Worm (Caenorhabditis elegans) whole organism, L4/young adult: ENCODE measurements around the gene cwc-15.
"Not testable (repeated sequence)": the region's sequence is repeated elsewhere in the genome, so short reads cannot be mapped to it uniquely, and the experiment has no call there.

Experiments used
- W03F9.2 ChIP-seq: fragments of 150-350 bp; optimal IDR thresholded peaks from 2 replicates; lab custom pipeline; 2014; ENCODE audit warnings: missing biosample characterization, missing genetic modification characterization
- dao-5 ChIP-seq: sonication (generic microtip); optimal IDR thresholded peaks from 2 replicates; lab custom pipeline; 2016; ENCODE audit warnings: missing genotype, missing genetic modification characterization, moderate library complexity, missing compliant biosample characterization
- him-1 ChIP-seq: sonication (generic microtip); optimal IDR thresholded peaks from 2 replicates; lab custom pipeline; 2016; ENCODE audit warnings: missing genotype, missing genetic modification reagents, missing genetic modification characterization, missing compliant biosample characterization

cwc-15 gene

ce11 chrV:16016977-16017376 lies 6.2 kb upstream of the cwc-15 start:
- no peak for TF ChIP-seq him-1 (tag; lab: Kevin White, UChicago)
- no peak for TF ChIP-seq W03F9.2 (tag; lab: Kevin White, UChicago)
- TF ChIP-seq dao-5: no peak

DNA sequence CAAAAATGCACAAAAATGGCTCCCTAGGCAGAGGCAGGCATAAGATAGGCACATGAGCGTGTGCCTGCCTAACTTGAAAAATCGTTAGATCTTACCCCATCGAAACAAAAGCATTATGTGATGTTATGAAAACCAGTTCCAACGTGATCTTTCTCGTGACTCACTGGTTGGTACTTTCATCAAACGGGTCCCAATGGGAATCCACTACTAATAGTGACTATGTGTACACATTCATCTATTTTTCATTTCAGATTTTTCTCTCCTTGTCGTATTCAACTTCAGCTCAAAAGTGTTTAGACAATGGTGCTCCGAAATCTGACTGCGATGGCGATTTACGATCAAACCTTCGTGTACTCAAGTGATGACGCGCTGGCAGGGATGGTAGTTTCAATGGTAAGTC lies 5.5 kb upstream of the cwc-15 start, which contains the start of gene srx-43:
Gene srx-43, plus strand, starts transcription at position 301 of the 400 bp plus-strand sequence.
- no peak for TF ChIP-seq him-1 (tag; lab: Kevin White, UChicago)
- no peak for TF ChIP-seq dao-5
- TF ChIP-seq W03F9.2 (tag; lab: Kevin White, UChicago): no peak

DNA sequence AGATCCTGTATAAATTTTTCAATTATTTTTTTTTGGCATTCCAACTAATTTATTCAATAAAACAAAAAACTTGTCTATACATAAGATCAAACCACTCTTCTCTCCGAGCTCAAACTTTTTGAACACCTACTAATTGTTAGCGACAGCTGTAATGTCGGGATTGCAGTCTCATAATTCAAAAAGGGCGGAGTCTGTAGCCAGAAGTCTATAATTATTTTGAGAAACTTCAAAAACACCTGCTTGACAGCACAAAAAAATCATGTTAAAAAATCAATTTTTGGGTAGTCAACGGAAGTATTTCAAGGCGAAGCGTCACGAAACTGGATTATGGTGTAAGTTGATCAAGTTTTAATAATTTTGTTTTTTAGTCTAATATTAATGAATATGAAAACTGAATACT lies 3.1 kb upstream of the cwc-15 start, which contains the start of gene srx-44:
Gene srx-44, plus strand, starts transcription at position 301 of the 400 bp plus-strand sequence.
- no peak for TF ChIP-seq dao-5
- no peak for TF ChIP-seq him-1 (tag; lab: Kevin White, UChicago)
- TF ChIP-seq W03F9.2 (tag; lab: Kevin White, UChicago): no peak

- TF ChIP-seq dao-5 (no peak), W03F9.2 (tag; lab: Kevin White, UChicago) (no peak), him-1 (tag; lab: Kevin White, UChicago) (no peak)
Measured at ce11 chrV:16022600-16022999, 551 bp upstream of the cwc-15 start.

ce11 chrV:16023559-16023958 lies 408 bp downstream of the cwc-15 start:
- TF ChIP-seq him-1 (tag; lab: Kevin White, UChicago) (no peak), dao-5 (no peak), W03F9.2 (tag; lab: Kevin White, UChicago) (no peak)

ce11 chrV:16024300-16024699 lies 1.1 kb downstream of the cwc-15 start, which contains the start of gene T10C6.6:
T10C6.6 (plus strand) TSS chrV:16024326.
- TF ChIP-seq him-1 (tag; lab: Kevin White, UChicago) (no peak), dao-5 (no peak), W03F9.2 (tag; lab: Kevin White, UChicago) (no peak)

DNA sequence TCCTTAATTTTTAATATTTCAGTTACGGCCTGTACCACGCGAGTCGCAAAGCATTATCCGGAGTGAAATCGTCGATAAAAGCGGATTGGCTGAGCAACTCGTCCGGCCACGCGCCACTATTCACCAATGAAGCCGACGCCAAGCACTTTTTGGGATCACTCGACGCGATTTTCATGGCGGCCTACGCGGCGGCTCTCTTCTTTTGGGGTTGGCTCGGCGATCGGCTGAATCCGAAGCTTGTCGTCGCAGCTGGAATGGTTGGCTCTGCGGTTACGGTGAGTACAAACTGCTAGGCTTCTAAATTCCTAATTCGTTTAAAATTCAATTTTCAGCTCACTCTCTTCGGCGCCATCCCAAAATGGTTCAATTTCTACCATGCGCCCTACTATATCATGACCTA lies 1.8 kb downstream of the cwc-15 start:
- TF ChIP-seq dao-5 (no peak), him-1 (tag; lab: Kevin White, UChicago) (no peak), W03F9.2 (tag; lab: Kevin White, UChicago) (no peak)

DNA sequence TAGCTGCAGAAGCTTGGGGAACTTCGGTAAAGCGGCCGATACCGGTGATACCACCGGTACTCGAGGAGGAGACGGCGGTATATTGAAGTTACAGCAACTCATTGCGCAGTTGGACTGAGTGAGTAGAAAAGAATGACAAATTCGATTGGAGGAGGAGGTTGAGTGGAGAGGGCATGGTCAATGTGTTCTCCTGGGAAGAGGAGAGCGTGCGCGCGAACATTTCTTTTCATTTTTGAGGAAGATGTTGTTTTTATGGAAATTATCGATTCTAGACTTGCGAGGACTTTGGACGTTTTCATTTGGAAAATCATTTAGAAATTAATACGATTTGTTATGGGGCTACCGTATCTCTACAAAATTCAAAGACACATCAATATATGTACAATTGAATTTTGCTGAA lies 6.1 kb downstream of the cwc-15 start:
- TF ChIP-seq dao-5 (no peak), W03F9.2 (tag; lab: Kevin White, UChicago) (no peak), him-1 (tag; lab: Kevin White, UChicago) (no peak)

DNA sequence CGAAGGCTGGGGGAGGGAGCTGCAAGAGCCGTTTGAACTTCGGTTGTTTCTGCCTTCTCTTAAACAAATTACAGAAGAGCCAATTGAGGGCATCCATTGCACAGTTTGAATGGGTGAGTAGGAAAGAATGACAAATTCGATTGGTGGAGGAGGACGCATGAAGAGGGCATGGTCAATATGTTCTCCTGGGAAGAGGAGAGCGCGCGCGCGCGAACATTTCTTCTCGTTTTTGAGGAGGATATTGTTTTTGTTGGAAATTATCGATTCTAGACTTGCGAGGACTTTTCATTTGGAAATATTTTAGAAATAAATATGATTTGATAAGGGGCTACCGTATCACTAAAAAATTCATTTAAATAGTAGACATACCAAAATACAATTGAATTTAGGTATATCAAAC lies 8.4 kb downstream of the cwc-15 start, which contains the start of gene T10C6.7:
Gene T10C6.7, minus strand, starts transcription at position 143 of the 400 bp plus-strand sequence.
- TF ChIP-seq him-1 (tag; lab: Kevin White, UChicago): no peak
- TF ChIP-seq dao-5: no peak
- no peak for TF ChIP-seq W03F9.2 (tag; lab: Kevin White, UChicago)

DNA sequence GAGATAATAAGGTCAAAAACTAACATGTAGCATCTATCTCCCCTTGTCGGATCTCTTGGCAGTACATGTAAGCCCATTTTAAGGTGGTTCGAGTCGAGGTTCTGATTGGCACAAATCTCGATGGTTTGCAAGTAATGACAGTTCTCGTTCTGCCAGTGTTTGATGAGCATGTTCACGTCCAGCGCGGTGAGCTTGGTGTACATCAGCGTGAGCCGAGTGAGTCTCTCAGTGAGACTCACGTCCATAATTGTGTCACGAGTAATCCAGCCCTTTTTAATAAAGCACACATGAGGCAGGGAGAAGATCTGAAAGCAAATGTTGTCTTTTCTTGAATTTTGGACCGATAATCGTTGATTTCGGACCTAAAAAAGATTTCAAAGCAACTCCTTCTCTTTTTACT lies 9.6 kb downstream of the cwc-15 start, which contains the start of gene T10C6.16:
Gene T10C6.16, minus strand, starts transcription at position 245 of the 400 bp plus-strand sequence.
- no peak for TF ChIP-seq dao-5
- TF ChIP-seq W03F9.2 (tag; lab: Kevin White, UChicago): no peak
- no peak for TF ChIP-seq him-1 (tag; lab: Kevin White, UChicago)

- TF ChIP-seq dao-5: no peak
- no peak for TF ChIP-seq him-1 (tag; lab: Kevin White, UChicago)
- TF ChIP-seq W03F9.2 (tag; lab: Kevin White, UChicago): no peak
Measured at ce11 chrV:16033491-16033890, 10.3 kb downstream of the cwc-15 start.

ce11 chrV:16036166-16036565 lies 13.0 kb downstream of the cwc-15 start, which contains the start of gene T10C6.10:
T10C6.10 (plus strand) TSS chrV:16036413.
- TF ChIP-seq W03F9.2 (tag; lab: Kevin White, UChicago) (no peak), him-1 (tag; lab: Kevin White, UChicago) (no peak), dao-5 (no peak)

DNA sequence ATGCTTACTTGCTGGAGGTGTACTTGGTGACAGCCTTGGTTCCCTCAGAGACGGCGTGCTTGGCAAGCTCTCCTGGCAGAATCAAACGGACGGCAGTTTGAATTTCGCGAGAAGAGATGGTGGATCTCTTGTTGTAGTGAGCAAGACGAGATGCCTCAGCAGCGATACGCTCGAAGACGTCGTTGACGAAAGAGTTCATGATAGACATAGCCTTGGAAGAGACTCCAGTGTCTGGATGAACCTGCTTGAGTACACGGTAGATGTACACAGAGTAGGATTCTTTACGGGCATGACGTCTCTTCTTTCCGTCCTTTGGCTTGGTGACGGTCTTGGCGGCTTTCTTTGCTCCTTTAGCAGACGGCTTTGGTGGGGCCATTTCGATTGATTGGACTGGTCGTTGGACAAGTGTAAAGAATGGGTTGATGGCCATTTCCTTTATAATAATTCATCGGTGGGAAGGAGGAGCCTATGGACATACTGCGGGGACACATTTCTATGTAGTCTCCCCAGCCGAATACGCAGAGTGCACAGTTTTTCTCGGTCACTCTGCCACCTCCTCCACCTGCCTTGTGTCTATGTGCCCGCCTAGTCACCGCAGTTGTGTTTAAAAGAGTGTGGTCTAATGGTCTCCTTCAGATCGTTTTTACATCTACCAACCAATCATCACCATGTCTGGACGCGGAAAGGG lies 17.1 kb downstream of the cwc-15 start, which contains the start of the genes his-4 and his-3:
Gene his-4, minus strand, starts transcription at position 376 of the 688 bp plus-strand sequence.
Gene his-3, plus strand, starts transcription at position 669 of the 688 bp plus-strand sequence.
- not testable (repeated sequence) for TF ChIP-seq dao-5; W03F9.2 (tag; lab: Kevin White, UChicago); him-1 (tag; lab: Kevin White, UChicago)

ce11 chrV:16041412-16041811 lies 18.3 kb downstream of the cwc-15 start:
- TF ChIP-seq him-1 (tag; lab: Kevin White, UChicago) (no peak), dao-5 (no peak), W03F9.2 (tag; lab: Kevin White, UChicago) (no peak)
